Fruit fly (Drosophila melanogaster): ENCODE results near the gene CG1695.

Gene CG1695

dm6 chrX:20429482-20430204 is 4.1 kb upstream of the CG1695 start, which contains the start of the genes CG11710 and mal (continued):
- TF ChIP-seq ci (GFP tag; IDR thresholded peaks at IDR 0.05), result peak; percentile 69; the same call in 2 of the 3 replicates
- no peak for TF ChIP-seq Dip2 (GFP tag; IDR thresholded peaks at IDR 0.05)
- peak; percentile 45 for TF ChIP-seq CG18011 (GFP tag; optimal IDR thresholded peaks at IDR 0.05)
- TF ChIP-seq MTF-1 (GFP tag; optimal IDR thresholded peaks at IDR 0.05; ENCODE audit: borderline replicate concordance), result no peak
- no peak for TF ChIP-seq eve (GFP tag; optimal IDR thresholded peaks at IDR 0.05)
- no peak for TF ChIP-seq Hey (tag; optimal IDR thresholded peaks at IDR 0.05)
- peak; percentile 73 for TF ChIP-seq zfh2 (GFP tag; optimal IDR thresholded peaks at IDR 0.05)
- peak; percentile 62 for TF ChIP-seq CG33213 (GFP tag; optimal IDR thresholded peaks at IDR 0.05)
- peak; percentile 79 for TF ChIP-seq CG6689 (GFP tag; IDR thresholded peaks at IDR 0.05)
- peak; percentile 82 for TF ChIP-seq CG8924 (tag; optimal IDR thresholded peaks at IDR 0.05)
- TF ChIP-seq sisA (GFP tag; IDR thresholded peaks at IDR 0.05), result peak; percentile 72
- TF ChIP-seq Sry-β (GFP tag; optimal IDR thresholded peaks at IDR 0.05), result peak; percentile 25
- TF ChIP-seq CG17328 (GFP tag; IDR thresholded peaks at IDR 0.05), result no peak
- peak; percentile 50; the same call in 1 of the 2 replicates for TF ChIP-seq ap (GFP tag; IDR thresholded peaks at IDR 0.05)
- TF ChIP-seq Hsf (GFP tag; optimal IDR thresholded peaks at IDR 0.05), result peak; percentile 80
- TF ChIP-seq zen2 (GFP tag; IDR thresholded peaks at IDR 0.05; ENCODE audit: partially characterized antibody), result no peak
- TF ChIP-seq p53 (GFP tag; optimal IDR thresholded peaks at IDR 0.05), result no peak
- TF ChIP-seq nerfin-2 (GFP tag; IDR thresholded peaks at IDR 0.05; ENCODE audit: partially characterized antibody), result 0 out of 2 replicates have a peak, but pooled peaks have one; percentile 43
- TF ChIP-seq lola (GFP tag; optimal IDR thresholded peaks at IDR 0.05), result peak in 1 of 3 experiments; percentile 53
- peak; percentile 79 for TF ChIP-seq tap (tag; optimal IDR thresholded peaks at IDR 0.05)
- TF ChIP-seq CHES-1-like (GFP tag; optimal IDR thresholded peaks at IDR 0.05), result peak; percentile 29
- TF ChIP-seq CG3838 (GFP tag; optimal IDR thresholded peaks at IDR 0.05), result peak; percentile 47
- TF ChIP-seq pho (GFP tag; optimal IDR thresholded peaks at IDR 0.05), result peak; percentile 48
- TF ChIP-seq luna (GFP tag; optimal IDR thresholded peaks at IDR 0.05), result peak; percentile 4
- TF ChIP-seq vnd (GFP tag; IDR thresholded peaks at IDR 0.05; ENCODE audit: partially characterized antibody), result peak; percentile 29; the same call in 1 of the 3 replicates
- peak; percentile 52 for TF ChIP-seq CG8388 (GFP tag; optimal IDR thresholded peaks at IDR 0.05)
- TF ChIP-seq Dad (GFP tag; optimal IDR thresholded peaks at IDR 0.05), result peak; percentile 58
- peak; percentile 91 for TF ChIP-seq CG2678 (tag; optimal IDR thresholded peaks at IDR 0.05)
- TF ChIP-seq tna (GFP tag; IDR thresholded peaks at IDR 0.05; ENCODE audit: partially characterized antibody), result peak; percentile 33; the same call in 1 of the 2 replicates
- TF ChIP-seq CG14667 (GFP tag; IDR thresholded peaks at IDR 0.05), result peak; percentile 59
- peak; percentile 50 for TF ChIP-seq H2.0 (GFP tag; IDR thresholded peaks at IDR 0.05)
- TF ChIP-seq CG4404 (GFP tag; IDR thresholded peaks at IDR 0.05), result peak; percentile 58; the same call in 1 of the 2 replicates
- TF ChIP-seq E2f2 (GFP tag; IDR thresholded peaks at IDR 0.05), result peak; percentile 39; the same call in 1 of the 2 replicates
- no peak for TF ChIP-seq cad (GFP tag; optimal IDR thresholded peaks at IDR 0.05)
- TF ChIP-seq Atf-2 (GFP tag; optimal IDR thresholded peaks at IDR 0.05), result peak; percentile 40
- TF ChIP-seq Side (GFP tag; optimal IDR thresholded peaks at IDR 0.05), result peak; percentile 44
- no peak for TF ChIP-seq CG6254 (GFP tag; optimal IDR thresholded peaks at IDR 0.05)
- no peak for TF ChIP-seq Sin3A (optimal IDR thresholded peaks at IDR 0.05)
- no peak for TF ChIP-seq CG42726 (GFP tag; IDR thresholded peaks at IDR 0.05; ENCODE audit: partially characterized antibody)
- peak; percentile 42; the same call in 1 of the 2 replicates for TF ChIP-seq CG6272 (GFP tag; IDR thresholded peaks at IDR 0.05)
- no peak for TF ChIP-seq CG15073 (GFP tag; optimal IDR thresholded peaks at IDR 0.05)
- no peak for TF ChIP-seq Elba2 (GFP tag; optimal IDR thresholded peaks at IDR 0.05)
- no peak for TF ChIP-seq gsb (GFP tag; IDR thresholded peaks at IDR 0.05)
- TF ChIP-seq HLH4C (GFP tag; IDR thresholded peaks at IDR 0.05; ENCODE audit: partially characterized antibody), result peak; percentile 51; the same call in 1 of the 3 replicates
- peak; percentile 62 for TF ChIP-seq Hmx (GFP tag; optimal IDR thresholded peaks at IDR 0.05)
- TF ChIP-seq sna (GFP tag; IDR thresholded peaks at IDR 0.05; ENCODE audit: partially characterized antibody), result peak; percentile 46; the same call in 1 of the 2 replicates
- TF ChIP-seq psq (GFP tag; optimal IDR thresholded peaks at IDR 0.05), result no peak
- peak; percentile 62 for TF ChIP-seq wor (GFP tag; IDR thresholded peaks at IDR 0.05)
- TF ChIP-seq CG12942 (GFP tag; optimal IDR thresholded peaks at IDR 0.05), result peak; percentile 32

Measured in whole organism, embryonic.